Fruit fly (Drosophila melanogaster) whole organism, adult: ENCODE results near the gene gcm2.

Source experiments
- CG11617 ChIP-seq: fragments of 200-800 bp; sonication (Bioruptor generic); optimal IDR thresholded peaks from 2 replicates; lab custom pipeline; 2017; ENCODE audit warnings: mild to moderate bottlenecking, missing biosample characterization, missing genetic modification reagents, missing genetic modification characterization
- CG12768 ChIP-seq: fragments of 200-800 bp; sonication (Bioruptor generic); optimal IDR thresholded peaks from 2 replicates; lab custom pipeline; 2017; ENCODE audit warnings: missing biosample characterization, missing genetic modification characterization, mild to moderate bottlenecking, moderate library complexity, missing genetic modification reagents
- CG14711 ChIP-seq: fragments of 200-800 bp; sonication (Bioruptor generic); optimal IDR thresholded peaks from 2 replicates; lab custom pipeline; 2018; ENCODE audit warnings: missing biosample characterization, mild to moderate bottlenecking, missing genetic modification characterization, moderate library complexity
- CG1620 ChIP-seq: fragments of 200-800 bp; sonication (Bioruptor generic); optimal IDR thresholded peaks from 2 replicates; lab custom pipeline; 2016; ENCODE audit warnings: missing biosample characterization, missing genetic modification characterization
- CG33017 ChIP-seq: fragments of 200-800 bp; sonication (Bioruptor generic); optimal IDR thresholded peaks from 2 replicates; lab custom pipeline; 2018; ENCODE audit warnings: missing biosample characterization, mild to moderate bottlenecking, missing genetic modification characterization, moderate library complexity
- CG5204 ChIP-seq: fragments of 200-800 bp; sonication (Bioruptor generic); optimal IDR thresholded peaks from 2 replicates; lab custom pipeline; 2016; ENCODE audit warnings: missing biosample characterization, missing genetic modification characterization
- CG7045 ChIP-seq: fragments of 200-800 bp; sonication (Bioruptor generic); optimal IDR thresholded peaks from 2 replicates; lab custom pipeline; 2017; ENCODE audit warnings: missing biosample characterization, mild to moderate bottlenecking, missing genetic modification characterization
- CG7101 ChIP-seq: fragments of 200-800 bp; sonication (Bioruptor generic); optimal IDR thresholded peaks from 2 replicates; lab custom pipeline; 2018; ENCODE audit warnings: missing biosample characterization, mild to moderate bottlenecking, missing genetic modification characterization, moderate library complexity
- Clk ChIP-seq: fragments of 200-800 bp; sonication (Bioruptor generic); optimal IDR thresholded peaks from 2 replicates; lab custom pipeline; 2017; ENCODE audit warnings: missing biosample characterization, missing genetic modification characterization
- Crg-1 ChIP-seq: fragments of 200-800 bp; sonication (Bioruptor generic); optimal IDR thresholded peaks from 2 replicates; lab custom pipeline; 2016; ENCODE audit warnings: missing biosample characterization, missing genetic modification characterization
- Hr96 ChIP-seq: fragments of 200-800 bp; sonication (Bioruptor generic); optimal IDR thresholded peaks from 2 replicates; lab custom pipeline; 2016; ENCODE audit warnings: missing biosample characterization, missing genetic modification characterization
- Mnt ChIP-seq: fragments of 200-800 bp; sonication (Bioruptor generic); optimal IDR thresholded peaks from 2 replicates; lab custom pipeline; 2016; ENCODE audit warnings: missing biosample characterization, mild to moderate bottlenecking, missing genetic modification characterization
- bab1 ChIP-seq: fragments of 200-800 bp; sonication (Bioruptor generic); optimal IDR thresholded peaks from 3 replicates; lab custom pipeline; 2019; ENCODE audit warnings: missing biosample characterization, mild to moderate bottlenecking, missing genetic modification characterization, moderate library complexity
- cic ChIP-seq: fragments of 200-800 bp; sonication (Bioruptor generic); optimal IDR thresholded peaks from 2 replicates; lab custom pipeline; 2017; ENCODE audit warnings: missing biosample characterization, mild to moderate bottlenecking, missing genetic modification characterization, moderate library complexity
- cnc ChIP-seq, 2 experiments: fragments of >200 bp; optimal IDR thresholded peaks; 2 replicates each; lab custom pipeline; 2017
- kay ChIP-seq: fragments of 200-800 bp; sonication (Bioruptor generic); peaks from one replicate; lab custom pipeline; 2016; ENCODE audit warnings: missing biosample characterization, missing genetic modification characterization, borderline replicate concordance
- ovo ChIP-seq: fragments of 200-800 bp; sonication (Bioruptor generic); optimal IDR thresholded peaks from 2 replicates; lab custom pipeline; 2016; ENCODE audit warnings: missing biosample characterization, missing genetic modification characterization
- pad ChIP-seq: fragments of 200-800 bp; sonication (Bioruptor generic); optimal IDR thresholded peaks from 3 replicates; lab custom pipeline; 2017; ENCODE audit warnings: missing biosample characterization, missing genetic modification characterization, mild to moderate bottlenecking, moderate library complexity, missing genetic modification reagents
- tj ChIP-seq: fragments of 200-800 bp; sonication (Bioruptor generic); optimal IDR thresholded peaks from 3 replicates; lab custom pipeline; 2017; ENCODE audit warnings: missing biosample characterization, mild to moderate bottlenecking, missing genetic modification characterization, moderate library complexity
- toe ChIP-seq: fragments of 200-800 bp; sonication (Bioruptor generic); optimal IDR thresholded peaks from 2 replicates; lab custom pipeline; 2016; ENCODE audit warnings: missing biosample characterization, missing genetic modification characterization

gcm2 gene

DNA sequence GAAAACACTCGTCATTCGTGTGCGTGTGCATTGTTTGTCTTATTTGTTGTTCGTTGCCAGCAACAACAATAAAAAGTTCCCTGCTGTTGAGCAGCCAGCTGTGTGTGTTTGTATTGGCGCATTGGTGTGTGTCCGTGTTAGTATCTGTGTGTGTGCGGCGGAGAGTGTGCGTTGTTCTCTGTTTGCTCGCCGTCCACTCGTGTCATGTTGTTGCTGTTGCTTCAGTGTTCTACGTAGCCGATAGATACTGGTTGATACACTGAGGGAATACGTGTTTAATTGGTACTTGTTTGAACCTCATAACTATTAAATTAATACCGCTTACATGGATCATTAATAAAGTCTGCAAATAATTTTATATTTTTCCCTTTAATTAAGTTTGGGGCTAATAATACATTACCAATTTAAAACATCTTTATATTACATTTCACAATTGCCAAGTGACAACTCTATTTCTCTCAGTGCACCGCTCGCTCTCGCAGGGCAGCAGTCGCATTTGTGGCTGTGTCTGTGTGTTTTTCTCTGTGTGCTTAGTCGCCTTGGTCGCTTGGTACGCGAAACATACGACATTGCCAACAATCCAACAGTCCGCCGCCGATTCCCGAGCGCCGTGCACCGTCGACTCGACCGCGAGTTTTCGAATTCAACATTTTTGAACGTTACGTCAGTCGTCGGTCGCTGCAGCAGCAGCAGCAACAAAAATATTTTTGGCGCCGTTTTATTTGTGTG lies 39.8 kb upstream of the gcm2 start, which contains the start of gene brwl:
brwl (plus strand) TSS at position 531 of the 729 bp plus-strand sequence.
- TF ChIP-seq CG7045 (peak; percentile 96), kay (GFP tag; lab: Kevin White, UChicago) (peak; percentile 76), bab1 (peak; percentile 94), Hr96 (peak; percentile 96), CG11617 (GFP tag; lab: Kevin White, UChicago) (peak; percentile 96), CG7101 (peak; percentile 96), CG1620 (GFP tag; lab: Kevin White, UChicago) (peak; percentile 87), toe (GFP tag; lab: Kevin White, UChicago) (peak; percentile 97), Mnt (GFP tag; lab: Kevin White, UChicago) (peak; percentile 86), ovo (peak; percentile 86), CG12768 (GFP tag; lab: Kevin White, UChicago) (peak; percentile 97), tj (GFP tag; lab: Kevin White, UChicago) (peak; percentile 85), Crg-1 (GFP tag; lab: Kevin White, UChicago) (peak; percentile 88), CG14711 (tag; lab: Kevin White, UChicago) (peak; percentile 91), CG33017 (peak; percentile 95), cic (peak; percentile 74), cnc (optimal IDR thresholded peaks at IDR 0.05; lab: Kevin White, UChicago) (no peak), pad (GFP tag; lab: Kevin White, UChicago) (peak; percentile 84), CG5204 (peak; percentile 97), Clk (peak; percentile 93)

DNA sequence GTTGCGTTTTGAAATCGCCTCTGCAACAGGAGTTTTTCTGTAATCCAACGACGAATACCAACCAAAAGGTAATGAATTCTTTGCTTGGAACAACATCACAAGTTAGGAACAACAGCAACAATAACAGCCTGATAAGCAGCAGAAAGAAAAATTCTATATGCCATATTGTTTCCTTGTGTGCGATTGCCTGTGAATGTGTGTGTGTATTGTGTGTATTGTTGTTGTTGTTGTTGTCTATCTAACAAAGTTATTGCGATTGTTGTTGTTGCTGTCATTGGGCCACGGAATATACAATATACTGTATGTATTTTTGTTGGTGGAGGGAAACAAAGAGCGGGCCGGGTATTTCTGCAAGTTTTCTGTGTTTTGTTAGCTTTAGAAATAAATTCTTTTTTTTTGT lies 39.2 kb upstream of the gcm2 start:
- no peak for TF ChIP-seq Mnt (GFP tag; lab: Kevin White, UChicago)
- TF ChIP-seq cnc (optimal IDR thresholded peaks at IDR 0.05; lab: Kevin White, UChicago), result no peak
- no peak for TF ChIP-seq tj (GFP tag; lab: Kevin White, UChicago)
- TF ChIP-seq kay (GFP tag; lab: Kevin White, UChicago), result peak; percentile 80
- no peak for TF ChIP-seq bab1
- no peak for TF ChIP-seq CG33017
- no peak for TF ChIP-seq toe (GFP tag; lab: Kevin White, UChicago)

DNA sequence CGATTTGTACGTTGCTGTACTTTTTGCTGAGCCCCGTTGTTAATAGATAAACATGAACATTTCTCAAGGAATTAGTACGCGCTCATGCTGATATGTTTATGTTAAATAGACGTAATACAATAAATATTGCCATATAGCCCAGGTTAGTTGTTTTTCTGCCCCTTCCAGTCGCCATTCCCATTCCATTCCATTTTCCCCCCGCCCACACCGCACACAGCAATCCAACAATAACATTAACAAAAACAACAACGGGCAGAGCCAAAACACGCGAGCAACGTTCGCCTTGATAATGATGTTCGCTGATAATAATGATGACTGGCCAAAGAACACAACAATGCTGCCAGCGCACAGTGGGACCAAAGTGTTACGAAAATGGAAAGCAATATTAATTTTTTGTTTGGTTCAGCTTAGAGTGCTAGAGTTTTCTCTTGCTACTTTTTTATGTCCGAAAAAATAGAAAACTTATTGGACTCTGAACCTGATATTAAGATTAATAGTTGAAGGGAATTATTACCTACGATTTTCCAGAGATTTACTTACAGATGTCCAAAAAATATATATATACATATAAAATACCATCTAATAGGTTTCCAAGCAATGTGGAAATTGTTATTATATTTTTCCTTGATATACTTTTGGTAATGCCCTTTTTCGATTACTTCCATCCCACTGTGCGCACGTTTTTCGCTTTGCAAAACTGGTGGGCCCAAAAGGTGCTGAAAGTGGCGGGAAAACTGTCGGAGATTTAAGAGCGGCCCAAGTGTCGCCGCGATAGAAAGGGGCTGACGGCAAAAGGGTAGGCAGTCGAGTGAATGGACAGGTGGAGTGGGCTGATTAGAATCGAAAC lies 38.6 kb upstream of the gcm2 start:
- TF ChIP-seq CG7045 (peak; percentile 93), ovo (peak; percentile 84), Clk (peak; percentile 81), tj (GFP tag; lab: Kevin White, UChicago) (peak; percentile 91), CG1620 (GFP tag; lab: Kevin White, UChicago) (peak; percentile 73), Crg-1 (GFP tag; lab: Kevin White, UChicago) (peak; percentile 87), Mnt (GFP tag; lab: Kevin White, UChicago) (peak; percentile 98), pad (GFP tag; lab: Kevin White, UChicago) (peak; percentile 88), CG12768 (GFP tag; lab: Kevin White, UChicago) (peak; percentile 92), CG14711 (tag; lab: Kevin White, UChicago) (peak; percentile 87), CG7101 (peak; percentile 91), kay (GFP tag; lab: Kevin White, UChicago) (peak; percentile 89), CG33017 (peak; percentile 93), CG5204 (peak; percentile 86), bab1 (peak; percentile 97), cnc (optimal IDR thresholded peaks at IDR 0.05; lab: Kevin White, UChicago) (no peak), Hr96 (peak; percentile 78), CG11617 (GFP tag; lab: Kevin White, UChicago) (peak; percentile 97), toe (GFP tag; lab: Kevin White, UChicago) (peak; percentile 65), cic (peak; percentile 96)

- TF ChIP-seq CG7045 (peak; percentile 29), cnc (optimal IDR thresholded peaks at IDR 0.05; lab: Kevin White, UChicago) (no peak), kay (GFP tag; lab: Kevin White, UChicago) (peak; percentile 90), pad (GFP tag; lab: Kevin White, UChicago) (no peak), CG1620 (GFP tag; lab: Kevin White, UChicago) (no peak), Crg-1 (GFP tag; lab: Kevin White, UChicago) (peak; percentile 64), CG12768 (GFP tag; lab: Kevin White, UChicago) (no peak), tj (GFP tag; lab: Kevin White, UChicago) (peak; percentile 85), bab1 (peak; percentile 89), CG14711 (tag; lab: Kevin White, UChicago) (peak; percentile 41), toe (GFP tag; lab: Kevin White, UChicago) (no peak), Clk (peak; percentile 27), Hr96 (no peak), CG11617 (GFP tag; lab: Kevin White, UChicago) (peak; percentile 8), CG33017 (no peak), CG7101 (peak; percentile 48), Mnt (GFP tag; lab: Kevin White, UChicago) (no peak), CG5204 (no peak), ovo (peak; percentile 3)
These were observed 37.6 kb upstream of the gcm2 start for dm6 chr2L:9570673-9571193.

dm6 chr2L:9576269-9576933 lies 32.0 kb upstream of the gcm2 start, which contains the start of gene Mtpalpha:
Mtpalpha (minus strand) TSS chr2L:9576769.
- TF ChIP-seq tj (GFP tag; lab: Kevin White, UChicago) (peak; percentile 77), CG1620 (GFP tag; lab: Kevin White, UChicago) (peak; percentile 35), CG33017 (peak; percentile 37), CG12768 (GFP tag; lab: Kevin White, UChicago) (peak; percentile 98), ovo (peak; percentile 48), bab1 (peak; percentile 85), Mnt (GFP tag; lab: Kevin White, UChicago) (peak; percentile 28), CG5204 (peak; percentile 72), CG11617 (GFP tag; lab: Kevin White, UChicago) (peak; percentile 84), Crg-1 (GFP tag; lab: Kevin White, UChicago) (peak; percentile 57), toe (GFP tag; lab: Kevin White, UChicago) (peak; percentile 85), CG7101 (peak; percentile 7), kay (GFP tag; lab: Kevin White, UChicago) (peak; percentile 79), Clk (peak; percentile 57), cic (peak; percentile 36), pad (GFP tag; lab: Kevin White, UChicago) (peak; percentile 15), CG7045 (peak; percentile 75), CG14711 (tag; lab: Kevin White, UChicago) (no peak), Hr96 (peak; percentile 87), cnc (optimal IDR thresholded peaks at IDR 0.05; lab: Kevin White, UChicago) (no peak)
